Worm (Caenorhabditis elegans): ENCODE data around the gene fat-5.

fat-5 gene

ce11 chrV:17728757-17729156 is 4.0 kb downstream of the fat-5 start:
- TF ChIP-seq tbx-11 (GFP tag; IDR thresholded peaks at IDR 0.05) (no peak), ceh-36 (tag; optimal IDR thresholded peaks at IDR 0.05) (no peak), F13C5.2 (tag; optimal IDR thresholded peaks at IDR 0.05) (no peak), aly-1 (tag; optimal IDR thresholded peaks at IDR 0.05) (no peak), ets-7 (tag; optimal IDR thresholded peaks at IDR 0.05) (no peak), hnd-1 (tag; optimal IDR thresholded peaks at IDR 0.05) (no peak), ceh-13 (GFP tag; optimal IDR thresholded peaks at IDR 0.05) (no peak), tra-4 (tag; optimal IDR thresholded peaks at IDR 0.05) (no peak), B0310.2 (tag; optimal IDR thresholded peaks at IDR 0.05) (no peak), tbx-37 (GFP tag; conservative IDR thresholded peaks at IDR 0.05) (no peak), sea-1 (GFP tag; conservative IDR thresholded peaks at IDR 0.05) (no peak), scrt-1 (GFP tag; IDR thresholded peaks at IDR 0.05) (no peak), hmbx-1 (tag; optimal IDR thresholded peaks at IDR 0.05) (no peak), pes-1 (GFP tag; IDR thresholded peaks at IDR 0.05) (no peak), flt-1 (GFP tag; IDR thresholded peaks at IDR 0.05) (no peak), ama-1 (optimal IDR thresholded peaks at IDR 0.05) (no peak), hmg-4 (GFP tag; optimal IDR thresholded peaks at IDR 0.05) (no peak)

ce11 chrV:17732516-17732915 is 7.7 kb downstream of the fat-5 start, which contains the start of gene twk-42:
twk-42 (minus strand) TSS chrV:17732616.
- TF ChIP-seq pes-1 (GFP tag; IDR thresholded peaks at IDR 0.05) (no peak), ceh-36 (tag; optimal IDR thresholded peaks at IDR 0.05) (no peak), ets-7 (tag; optimal IDR thresholded peaks at IDR 0.05) (no peak), aly-1 (tag; optimal IDR thresholded peaks at IDR 0.05) (no peak), ceh-13 (GFP tag; optimal IDR thresholded peaks at IDR 0.05) (no peak), ama-1 (optimal IDR thresholded peaks at IDR 0.05) (no peak), hmbx-1 (tag; optimal IDR thresholded peaks at IDR 0.05) (no peak), F13C5.2 (tag; optimal IDR thresholded peaks at IDR 0.05) (no peak)

ce11 chrV:17739801-17740200 is 15.0 kb downstream of the fat-5 start, which contains the start of gene cutl-4:
cutl-4 (minus strand) TSS chrV:17739901.
- TF ChIP-seq hmg-4 (GFP tag; optimal IDR thresholded peaks at IDR 0.05) (no peak), tbx-11 (GFP tag; IDR thresholded peaks at IDR 0.05) (no peak), sea-1 (GFP tag; conservative IDR thresholded peaks at IDR 0.05) (no peak), tra-4 (tag; optimal IDR thresholded peaks at IDR 0.05) (no peak), ets-7 (tag; optimal IDR thresholded peaks at IDR 0.05) (no peak), B0310.2 (tag; optimal IDR thresholded peaks at IDR 0.05) (no peak), ceh-36 (tag; optimal IDR thresholded peaks at IDR 0.05) (no peak), hmbx-1 (tag; optimal IDR thresholded peaks at IDR 0.05) (no peak), hnd-1 (tag; optimal IDR thresholded peaks at IDR 0.05) (no peak), ama-1 (optimal IDR thresholded peaks at IDR 0.05) (no peak), ceh-13 (GFP tag; optimal IDR thresholded peaks at IDR 0.05) (no peak), flt-1 (GFP tag; IDR thresholded peaks at IDR 0.05) (no peak), pes-1 (GFP tag; IDR thresholded peaks at IDR 0.05) (no peak), scrt-1 (GFP tag; IDR thresholded peaks at IDR 0.05) (no peak), aly-1 (tag; optimal IDR thresholded peaks at IDR 0.05) (no peak), F13C5.2 (tag; optimal IDR thresholded peaks at IDR 0.05) (no peak)

ce11 chrV:17743802-17744201 is 19.0 kb downstream of the fat-5 start:
- TF ChIP-seq sea-1 (GFP tag; conservative IDR thresholded peaks at IDR 0.05): no peak
- TF ChIP-seq aly-1 (tag; optimal IDR thresholded peaks at IDR 0.05): no peak
- TF ChIP-seq ceh-36 (tag; optimal IDR thresholded peaks at IDR 0.05): peak; percentile 71
- TF ChIP-seq F13C5.2 (tag; optimal IDR thresholded peaks at IDR 0.05): no peak

DNA sequence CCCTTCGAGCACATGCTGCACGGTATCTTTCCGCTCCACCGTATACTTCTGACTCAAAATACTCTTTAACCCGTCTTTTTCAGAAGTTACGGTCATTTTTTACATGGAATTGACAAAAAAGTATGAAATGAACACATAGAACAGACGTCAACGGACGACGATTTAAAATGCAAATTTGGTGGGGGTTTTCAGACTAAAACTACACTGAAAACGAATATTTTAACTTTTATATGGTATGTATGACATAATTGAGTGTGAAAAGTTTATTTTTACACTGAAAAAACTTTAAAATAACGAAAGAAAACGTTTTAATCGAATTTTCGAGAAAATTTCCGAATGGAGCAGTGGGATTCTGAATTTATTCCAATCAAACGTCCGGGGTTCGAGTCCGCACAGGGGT is 22.2 kb downstream of the fat-5 start, which contains the start of gene twk-36:
TSS of gene twk-36 (minus strand) at position 101 of the 400 bp plus-strand sequence.
- no peak for TF ChIP-seq scrt-1 (GFP tag; IDR thresholded peaks at IDR 0.05)
- TF ChIP-seq ets-7 (tag; optimal IDR thresholded peaks at IDR 0.05): no peak
- no peak for TF ChIP-seq tbx-11 (GFP tag; IDR thresholded peaks at IDR 0.05)
- TF ChIP-seq ceh-13 (GFP tag; optimal IDR thresholded peaks at IDR 0.05): no peak
- no peak for TF ChIP-seq ceh-36 (tag; optimal IDR thresholded peaks at IDR 0.05)
- TF ChIP-seq tra-4 (tag; optimal IDR thresholded peaks at IDR 0.05): no peak
- TF ChIP-seq hmbx-1 (tag; optimal IDR thresholded peaks at IDR 0.05): no peak
- no peak for TF ChIP-seq sea-1 (GFP tag; conservative IDR thresholded peaks at IDR 0.05)
- TF ChIP-seq F13C5.2 (tag; optimal IDR thresholded peaks at IDR 0.05): no peak
- no peak for TF ChIP-seq aly-1 (tag; optimal IDR thresholded peaks at IDR 0.05)
- TF ChIP-seq flt-1 (GFP tag; IDR thresholded peaks at IDR 0.05): no peak

- TF ChIP-seq tra-4 (tag; optimal IDR thresholded peaks at IDR 0.05) (no peak), hmg-4 (GFP tag; optimal IDR thresholded peaks at IDR 0.05) (no peak), pes-1 (GFP tag; IDR thresholded peaks at IDR 0.05) (no peak), ceh-13 (GFP tag; optimal IDR thresholded peaks at IDR 0.05) (no peak), B0310.2 (tag; optimal IDR thresholded peaks at IDR 0.05) (no peak), hnd-1 (tag; optimal IDR thresholded peaks at IDR 0.05) (no peak), tbx-11 (GFP tag; IDR thresholded peaks at IDR 0.05) (no peak), flt-1 (GFP tag; IDR thresholded peaks at IDR 0.05) (no peak), aly-1 (tag; optimal IDR thresholded peaks at IDR 0.05) (no peak), hmbx-1 (tag; optimal IDR thresholded peaks at IDR 0.05) (no peak), tbx-37 (GFP tag; conservative IDR thresholded peaks at IDR 0.05) (no peak), ceh-36 (tag; optimal IDR thresholded peaks at IDR 0.05) (no peak), ama-1 (optimal IDR thresholded peaks at IDR 0.05) (no peak), F13C5.2 (tag; optimal IDR thresholded peaks at IDR 0.05) (no peak), sea-1 (GFP tag; conservative IDR thresholded peaks at IDR 0.05) (no peak), scrt-1 (GFP tag; IDR thresholded peaks at IDR 0.05) (no peak), ets-7 (tag; optimal IDR thresholded peaks at IDR 0.05) (no peak)
Observed at ce11 chrV:17749181-17749580, 24.4 kb downstream of the fat-5 start, which contains the start of gene R12G8.1. R12G8.1 (minus strand) TSS chrV:17749243.

- TF ChIP-seq hnd-1 (tag; optimal IDR thresholded peaks at IDR 0.05) (no peak), hmg-4 (GFP tag; optimal IDR thresholded peaks at IDR 0.05) (no peak), tbx-11 (GFP tag; IDR thresholded peaks at IDR 0.05) (no peak), ama-1 (optimal IDR thresholded peaks at IDR 0.05) (no peak), tbx-37 (GFP tag; conservative IDR thresholded peaks at IDR 0.05) (no peak), tra-4 (tag; optimal IDR thresholded peaks at IDR 0.05) (no peak), B0310.2 (tag; optimal IDR thresholded peaks at IDR 0.05) (no peak), sea-1 (GFP tag; conservative IDR thresholded peaks at IDR 0.05) (no peak), ceh-13 (GFP tag; optimal IDR thresholded peaks at IDR 0.05) (no peak), F13C5.2 (tag; optimal IDR thresholded peaks at IDR 0.05) (no peak), ceh-36 (tag; optimal IDR thresholded peaks at IDR 0.05) (no peak)
Observed at ce11 chrV:17752340-17752739, 27.5 kb downstream of the fat-5 start.
